Fruit fly (Drosophila melanogaster) whole organism, larva: ENCODE measurements around the gene sdk.

Source experiments
- noc ChIP-seq: fragments of 200-800 bp; sonication (Bioruptor generic); optimal IDR thresholded peaks from 3 replicates; lab custom pipeline; 2019; ENCODE audit warnings: missing biosample characterization, mild to moderate bottlenecking, missing genetic modification characterization, moderate library complexity

The sdk gene

DNA sequence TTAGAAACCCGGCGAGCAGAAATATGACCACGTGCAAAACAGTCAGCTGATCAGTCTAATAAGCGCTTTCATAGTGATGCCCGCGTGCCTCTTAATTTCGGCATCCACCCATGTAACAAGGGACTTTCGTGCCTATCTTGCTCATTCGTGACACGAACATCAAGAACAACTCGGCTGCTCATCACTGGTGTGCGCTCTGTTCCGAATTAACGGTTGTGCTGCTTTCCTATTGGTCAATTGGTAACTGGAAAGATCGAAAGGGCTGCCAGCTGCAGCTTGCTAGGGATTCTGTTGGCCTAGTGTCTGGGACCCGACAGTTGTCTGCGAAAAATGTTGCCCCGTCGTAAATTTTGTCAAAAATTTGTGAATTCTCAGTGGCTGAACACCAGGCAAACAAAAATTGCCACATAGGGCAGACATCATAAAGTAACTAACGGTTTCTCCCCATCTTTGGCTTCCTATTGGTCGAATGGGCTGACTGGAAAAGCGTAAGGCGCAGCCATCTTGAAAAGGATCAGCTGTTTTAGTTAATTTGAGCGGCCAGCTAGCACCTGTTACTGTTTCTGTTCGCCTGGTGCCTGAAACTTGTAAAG, 109.9 kb downstream of the sdk start:
- TF ChIP-seq noc: peak; percentile 17
